Fruit fly (Drosophila melanogaster) whole organism, pupa: ENCODE results near the gene CG12084.

Source experiments
- CG10348 ChIP-seq: fragments of 200-800 bp; sonication (Bioruptor generic); IDR thresholded peaks from 2 replicates; pipeline ENCODE4 v1.3.6; 2022; ENCODE audit warnings: missing biosample characterization, missing genetic modification characterization
- CG12605 ChIP-seq: fragments of 200-800 bp; sonication (Bioruptor generic); IDR thresholded peaks from 2 replicates; pipeline ENCODE4 v1.3.6; 2022; ENCODE audit warnings: missing biosample characterization, missing genetic modification characterization
- CG13204 ChIP-seq: fragments of 200-800 bp; sonication (Bioruptor generic); optimal IDR thresholded peaks from 2 replicates; lab custom pipeline; 2018; ENCODE audit warnings: missing biosample characterization, mild to moderate bottlenecking, missing genetic modification characterization, moderate library complexity
- CG14655 ChIP-seq: fragments of 200-800 bp; sonication (Bioruptor generic); optimal IDR thresholded peaks from 3 replicates; lab custom pipeline; 2017; ENCODE audit warnings: mild to moderate bottlenecking, missing biosample characterization, missing genetic modification reagents, missing genetic modification characterization
- CG15710 ChIP-seq: fragments of 200-800 bp; sonication (Bioruptor generic); optimal IDR thresholded peaks from 2 replicates; lab custom pipeline; 2018; ENCODE audit warnings: missing biosample characterization, mild to moderate bottlenecking, missing genetic modification characterization, moderate library complexity
- CG17806 ChIP-seq: fragments of 200-800 bp; sonication (Bioruptor generic); optimal IDR thresholded peaks from 2 replicates; lab custom pipeline; 2018; ENCODE audit warnings: missing biosample characterization, mild to moderate bottlenecking, missing genetic modification characterization, moderate library complexity
- CG32121 ChIP-seq: fragments of 200-800 bp; sonication (Bioruptor generic); IDR thresholded peaks from 2 replicates; pipeline ENCODE4 v1.3.6; 2022; ENCODE audit warnings: missing biosample characterization, missing genetic modification characterization
- CG34367 ChIP-seq: fragments of 200-800 bp; sonication (Bioruptor generic); optimal IDR thresholded peaks from 2 replicates; lab custom pipeline; 2018; ENCODE audit warnings: missing biosample characterization, mild to moderate bottlenecking, missing genetic modification characterization
- CG4496 ChIP-seq: fragments of 200-800 bp; sonication (Bioruptor generic); IDR thresholded peaks from 3 replicates; pipeline ENCODE4 v1.3.6; 2022; ENCODE audit warnings: missing biosample characterization, missing genetic modification characterization
- CG8159 ChIP-seq: fragments of 200-800 bp; sonication (Bioruptor generic); optimal IDR thresholded peaks from 3 replicates; lab custom pipeline; 2018; ENCODE audit warnings: missing biosample characterization, mild to moderate bottlenecking, missing genetic modification characterization, moderate library complexity
- CG8301 ChIP-seq: fragments of 200-800 bp; sonication (Bioruptor generic); optimal IDR thresholded peaks from 2 replicates; lab custom pipeline; 2018; ENCODE audit warnings: missing biosample characterization, mild to moderate bottlenecking, missing genetic modification characterization
- CG9948 ChIP-seq: fragments of 200-800 bp; sonication (Bioruptor generic); optimal IDR thresholded peaks from 2 replicates; lab custom pipeline; 2018; ENCODE audit warnings: missing biosample characterization, mild to moderate bottlenecking, missing genetic modification characterization, moderate library complexity
- D1 ChIP-seq: fragments of 200-800 bp; sonication (Bioruptor generic); optimal IDR thresholded peaks from 2 replicates; lab custom pipeline; 2018; ENCODE audit warnings: missing biosample characterization, mild to moderate bottlenecking, missing genetic modification characterization, moderate library complexity
- EcR ChIP-seq: fragments of 200-800 bp; sonication (Bioruptor generic); optimal IDR thresholded peaks from 3 replicates; lab custom pipeline; 2019; ENCODE audit warnings: missing biosample characterization, missing genetic modification characterization, mild to moderate bottlenecking, moderate library complexity, missing genetic modification reagents
- Ets98B ChIP-seq: fragments of 200-800 bp; sonication (Bioruptor generic); IDR thresholded peaks from 2 replicates; pipeline ENCODE4 v1.3.6; 2022; ENCODE audit warnings: missing biosample characterization, missing genetic modification characterization
- Pif1A ChIP-seq: fragments of 200-800 bp; sonication (Bioruptor generic); optimal IDR thresholded peaks from 3 replicates; lab custom pipeline; 2016; ENCODE audit warnings: missing biosample characterization, missing genetic modification characterization
- Pif1B ChIP-seq: fragments of 200-800 bp; sonication (Bioruptor generic); optimal IDR thresholded peaks from 3 replicates; lab custom pipeline; 2016; ENCODE audit warnings: missing biosample characterization, missing genetic modification characterization
- Snoo ChIP-seq: fragments of 200-800 bp; sonication (Bioruptor generic); optimal IDR thresholded peaks from 3 replicates; lab custom pipeline; 2017; ENCODE audit warnings: missing biosample characterization, mild to moderate bottlenecking, missing genetic modification characterization, inconsistent platforms
- fd96Ca ChIP-seq: fragments of 200-800 bp; sonication (Bioruptor generic); IDR thresholded peaks from 3 replicates; pipeline ENCODE4 v1.3.6; 2022; ENCODE audit warnings: missing biosample characterization, missing genetic modification characterization
- gl ChIP-seq: fragments of 200-800 bp; sonication (Bioruptor generic); optimal IDR thresholded peaks from 2 replicates; lab custom pipeline; 2018; ENCODE audit warnings: missing biosample characterization, mild to moderate bottlenecking, missing genetic modification characterization
- rn ChIP-seq: fragments of 200-800 bp; sonication (Bioruptor generic); IDR thresholded peaks from 2 replicates; pipeline ENCODE4 v1.3.6; 2022; ENCODE audit warnings: missing biosample characterization, missing genetic modification characterization

Gene CG12084

DNA sequence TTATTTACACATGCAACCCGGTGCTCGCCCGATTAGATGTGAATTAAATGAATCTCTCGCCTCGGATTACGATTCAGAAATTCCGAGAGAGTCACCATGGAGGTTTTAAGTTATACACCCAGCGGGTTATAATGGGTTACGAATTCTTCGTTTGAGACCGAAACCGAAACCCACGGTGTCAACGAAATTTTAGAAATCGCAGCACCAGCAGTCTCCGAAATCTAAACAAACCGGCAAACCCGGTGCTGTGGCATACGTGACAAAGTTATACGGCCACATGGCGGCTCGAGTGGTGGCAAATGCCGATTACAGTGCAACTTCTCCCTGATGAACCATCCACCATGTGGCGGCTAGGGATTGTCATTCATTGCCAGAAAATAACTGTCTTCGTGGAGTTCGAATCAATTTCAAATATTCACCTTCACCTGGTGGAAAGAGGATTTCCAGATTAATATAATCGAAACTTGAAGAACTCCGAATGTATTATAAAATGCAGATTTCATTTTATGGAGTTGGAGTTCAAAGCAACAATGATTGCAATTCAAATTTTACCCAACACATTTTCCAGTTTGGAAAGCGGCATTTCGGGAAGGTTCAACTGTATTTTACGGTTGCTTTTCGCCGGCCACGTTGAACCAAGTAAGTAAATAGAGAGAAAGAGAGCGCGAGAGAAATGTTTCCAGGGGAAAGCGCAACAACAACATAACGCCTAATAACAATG lies 19.5 kb upstream of the CG12084 start:
- TF ChIP-seq gl (tag; lab: Kevin White, UChicago), result no peak
- TF ChIP-seq Ets98B, result peak; percentile 62
- TF ChIP-seq D1, result no peak
- peak; percentile 51 for TF ChIP-seq CG9948 (tag; lab: Kevin White, UChicago)
- peak; percentile 65 for TF ChIP-seq Pif1A
- TF ChIP-seq CG8301 (tag; lab: Kevin White, UChicago), result peak; percentile 77
- TF ChIP-seq CG17806 (tag; lab: Kevin White, UChicago), result peak; percentile 55
- peak; percentile 68 for TF ChIP-seq CG4496
- peak; percentile 53 for TF ChIP-seq CG8159
- TF ChIP-seq CG34367, result peak; percentile 1
- TF ChIP-seq CG14655 (GFP tag; lab: Kevin White, UChicago), result peak; percentile 77
- TF ChIP-seq CG12605 (GFP tag; lab: Robert Waterston, UW), result peak; percentile 50
- peak; percentile 63 for TF ChIP-seq CG32121 (GFP tag; lab: Robert Waterston, UW)
- peak; percentile 42 for TF ChIP-seq Pif1B (GFP tag; lab: Kevin White, UChicago)
- TF ChIP-seq fd96Ca (GFP tag; lab: Robert Waterston, UW), result peak; percentile 84
- 0 out of 2 replicates have a peak, but pooled peaks have one; percentile 23 for TF ChIP-seq rn (GFP tag; lab: Robert Waterston, UW)
- peak; percentile 55 for TF ChIP-seq CG15710 (tag; lab: Kevin White, UChicago)
- TF ChIP-seq Snoo (tag; lab: Kevin White, UChicago), result peak; percentile 21
- TF ChIP-seq EcR (GFP tag; lab: Kevin White, UChicago), result no peak
- TF ChIP-seq CG13204 (GFP tag; lab: Kevin White, UChicago), result no peak

DNA sequence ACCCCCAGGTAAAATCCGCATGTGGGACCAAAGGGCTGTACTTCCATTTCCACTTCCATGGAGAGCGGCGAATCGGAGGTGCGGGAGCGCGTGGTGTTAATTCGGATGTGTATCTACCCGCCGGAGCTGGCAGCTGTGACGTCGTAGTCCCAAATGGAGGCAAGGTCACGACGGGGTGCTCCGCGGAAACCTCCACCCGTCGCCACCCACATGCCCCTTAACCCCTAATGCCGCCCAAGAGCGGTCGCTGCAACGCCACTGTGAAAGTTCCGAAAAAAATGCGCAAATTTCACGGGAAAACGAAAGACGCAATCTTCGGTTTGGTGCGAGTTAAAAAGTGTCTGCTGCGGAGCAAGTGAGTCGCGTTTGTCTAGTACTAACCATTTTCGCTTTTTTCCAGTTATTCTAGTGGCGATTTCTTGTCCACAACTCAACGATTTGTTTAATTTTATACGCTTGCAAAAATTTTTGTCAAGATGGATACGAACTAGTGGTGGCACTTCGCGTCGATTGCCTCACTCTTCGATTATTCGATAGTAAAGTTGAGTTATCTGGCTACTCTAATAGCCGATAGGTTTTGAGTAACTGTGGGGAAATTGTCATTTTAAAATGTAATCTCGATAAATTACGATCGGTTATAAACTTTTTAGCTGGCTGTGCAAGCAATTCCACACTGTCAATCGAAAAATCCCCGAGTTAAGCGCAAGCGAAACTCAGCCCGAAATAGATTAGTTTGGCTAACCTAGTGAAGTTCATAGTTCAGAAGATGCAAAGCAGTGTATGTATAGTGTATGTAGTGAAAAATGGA lies 5.8 kb upstream of the CG12084 start, which contains the start of the genes hfp and Psa:
Gene hfp, minus strand, starts transcription at position 505 of the 808 bp plus-strand sequence.
Gene Psa, plus strand, starts transcription at position 758 of the 808 bp plus-strand sequence.
- TF ChIP-seq CG12605 (GFP tag; lab: Robert Waterston, UW) (no peak), Snoo (tag; lab: Kevin White, UChicago) (no peak), CG8301 (tag; lab: Kevin White, UChicago) (no peak), rn (GFP tag; lab: Robert Waterston, UW) (no peak), Pif1B (GFP tag; lab: Kevin White, UChicago) (no peak), CG15710 (tag; lab: Kevin White, UChicago) (no peak)

DNA sequence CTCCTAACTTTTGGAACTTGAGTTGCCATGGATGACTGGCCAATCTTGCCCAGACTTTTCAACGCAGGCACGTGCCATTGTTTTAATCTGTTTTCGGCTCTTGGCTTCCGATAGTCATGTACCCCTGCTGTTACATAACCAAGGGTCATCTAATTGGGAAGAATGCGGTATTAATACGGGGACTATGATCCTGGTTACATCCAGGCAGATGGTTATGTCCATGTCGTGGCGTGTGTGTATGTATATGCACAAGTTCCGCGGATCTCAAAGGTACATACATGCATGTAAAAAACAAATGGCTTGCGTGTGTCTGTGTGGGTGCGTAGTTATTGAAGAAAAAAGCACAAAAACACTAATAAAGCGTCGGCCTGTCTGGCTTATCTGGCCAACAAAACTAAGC lies 640 bp downstream of the CG12084 start:
- TF ChIP-seq CG34367 (no peak), CG10348 (GFP tag; lab: Robert Waterston, UW) (no peak), CG14655 (GFP tag; lab: Kevin White, UChicago) (no peak), EcR (GFP tag; lab: Kevin White, UChicago) (no peak), fd96Ca (GFP tag; lab: Robert Waterston, UW) (no peak), Pif1A (no peak), Pif1B (GFP tag; lab: Kevin White, UChicago) (no peak), CG4496 (no peak), CG9948 (tag; lab: Kevin White, UChicago) (no peak), D1 (no peak), CG12605 (GFP tag; lab: Robert Waterston, UW) (no peak), CG15710 (tag; lab: Kevin White, UChicago) (no peak), CG17806 (tag; lab: Kevin White, UChicago) (no peak), Ets98B (no peak), CG8159 (no peak), Snoo (tag; lab: Kevin White, UChicago) (no peak), CG13204 (GFP tag; lab: Kevin White, UChicago) (no peak)

DNA sequence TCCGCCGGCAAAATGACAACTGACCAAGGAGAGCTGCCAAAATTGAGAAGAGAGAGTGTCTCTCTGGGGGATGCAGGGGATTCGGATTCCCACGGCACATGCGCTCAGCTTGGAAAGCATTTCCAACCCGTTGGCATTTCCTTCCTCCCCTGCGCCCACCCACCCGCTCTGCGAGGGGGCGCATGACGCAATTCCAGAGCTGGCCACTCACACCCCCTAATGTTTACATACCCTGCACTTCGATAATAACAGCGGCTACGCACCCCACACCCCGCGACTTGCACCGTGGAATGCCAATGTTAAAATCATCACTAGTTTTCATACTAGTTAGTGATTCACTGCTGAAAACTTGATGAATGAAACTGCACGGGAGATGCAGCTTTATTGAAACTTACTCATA lies 6.9 kb downstream of the CG12084 start, which contains the start of gene stet:
Gene stet, minus strand, starts transcription at position 25 of the 400 bp plus-strand sequence.
- no peak for TF ChIP-seq CG17806 (tag; lab: Kevin White, UChicago)
- peak; percentile 49; the same call in 1 of the 2 replicates for TF ChIP-seq CG12605 (GFP tag; lab: Robert Waterston, UW)
- TF ChIP-seq CG32121 (GFP tag; lab: Robert Waterston, UW), result 0 out of 2 replicates have a peak, but pooled peaks have one; percentile 21
- TF ChIP-seq fd96Ca (GFP tag; lab: Robert Waterston, UW), result no peak
- peak; percentile 61; the same call in 1 of the 3 replicates for TF ChIP-seq CG4496

DNA sequence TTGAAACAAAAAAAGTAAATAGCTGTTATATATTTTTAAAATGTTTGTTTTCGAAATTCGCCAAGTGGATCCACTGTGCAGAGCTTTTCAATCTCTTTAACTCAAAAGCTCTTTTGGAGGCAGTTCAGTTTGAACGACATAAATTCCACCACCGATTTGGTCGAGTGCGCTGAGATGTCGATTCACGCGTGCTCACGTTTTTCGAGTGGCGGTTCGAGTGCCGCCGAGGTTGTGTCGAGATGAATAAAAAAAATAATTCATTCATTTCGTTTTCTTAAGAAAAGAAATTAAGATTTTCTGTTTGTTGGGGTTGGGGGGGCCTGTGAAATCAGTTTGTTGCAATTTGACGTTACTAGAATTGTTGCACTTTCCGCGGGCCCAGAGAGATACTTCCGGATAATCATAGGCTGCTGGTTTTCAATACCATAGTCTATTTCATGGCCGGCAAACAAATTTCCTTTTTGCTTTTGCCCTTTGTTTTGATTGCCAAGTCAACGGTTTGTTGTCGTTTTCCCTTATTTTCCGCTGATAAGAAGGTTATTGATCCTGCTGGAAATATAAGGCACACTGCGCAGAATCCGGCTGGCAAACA lies 7.8 kb downstream of the CG12084 start:
- TF ChIP-seq CG14655 (GFP tag; lab: Kevin White, UChicago) (no peak), fd96Ca (GFP tag; lab: Robert Waterston, UW) (no peak), Pif1B (GFP tag; lab: Kevin White, UChicago) (peak; percentile 26), CG10348 (GFP tag; lab: Robert Waterston, UW) (no peak), Pif1A (no peak), CG13204 (GFP tag; lab: Kevin White, UChicago) (no peak), CG9948 (tag; lab: Kevin White, UChicago) (no peak), EcR (GFP tag; lab: Kevin White, UChicago) (peak; percentile 92), CG4496 (peak; percentile 14; the same call in 1 of the 3 replicates), Snoo (tag; lab: Kevin White, UChicago) (peak; percentile 9), CG12605 (GFP tag; lab: Robert Waterston, UW) (no peak), CG32121 (GFP tag; lab: Robert Waterston, UW) (no peak), CG8159 (no peak), CG15710 (tag; lab: Kevin White, UChicago) (no peak), Ets98B (peak; percentile 56; the same call in 1 of the 2 replicates), D1 (no peak), CG17806 (tag; lab: Kevin White, UChicago) (no peak), rn (GFP tag; lab: Robert Waterston, UW) (no peak), CG8301 (tag; lab: Kevin White, UChicago) (no peak), gl (tag; lab: Kevin White, UChicago) (no peak), CG34367 (no peak)
